Worm (Caenorhabditis elegans): Measurements from ENCODE around the gene C11H1.7.

The C11H1.7 gene

DNA sequence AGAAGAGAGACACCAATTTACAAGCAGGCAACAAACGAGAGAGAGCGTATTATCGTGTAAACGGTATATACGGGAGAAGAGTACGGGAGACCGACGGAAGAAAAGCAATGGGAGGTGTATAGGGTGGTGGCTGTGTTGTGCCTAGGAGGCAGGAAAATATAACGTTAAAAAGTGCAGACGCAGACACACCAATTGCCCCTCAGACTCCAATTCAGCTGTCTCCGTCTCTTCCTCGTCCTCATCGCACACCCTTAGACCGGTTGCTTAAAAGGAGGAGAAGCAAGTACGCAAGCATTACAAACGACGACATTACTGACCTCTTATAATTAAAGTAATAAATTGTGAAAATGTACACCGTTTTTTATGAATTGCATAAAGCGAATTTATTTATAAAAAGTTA lies 14.8 kb upstream of the C11H1.7 start:
- TF ChIP-seq hlh-30 (tag; optimal IDR thresholded peaks at IDR 0.05; ENCODE audit: insufficient read depth) (peak; percentile 21), K02D7.2 (tag; optimal IDR thresholded peaks at IDR 0.05) (no peak), fkh-6 (tag; optimal IDR thresholded peaks at IDR 0.05) (no peak), mec-3 (tag; optimal IDR thresholded peaks at IDR 0.05; ENCODE audit: borderline replicate concordance) (no peak), tbx-7 (tag; optimal IDR thresholded peaks at IDR 0.05) (no peak), fax-1 (tag; optimal IDR thresholded peaks at IDR 0.05) (no peak), C38D4.7 (GFP tag; optimal IDR thresholded peaks at IDR 0.05) (peak; percentile 9), ceh-9 (tag; optimal IDR thresholded peaks at IDR 0.05) (no peak), hlh-8 (tag; optimal IDR thresholded peaks at IDR 0.05) (no peak), fkh-10 (GFP tag; optimal IDR thresholded peaks at IDR 0.05) (no peak), ceh-30 (tag; optimal IDR thresholded peaks at IDR 0.05) (peak; percentile 24), odd-2 (tag; optimal IDR thresholded peaks at IDR 0.05) (no peak), dve-1 (tag; optimal IDR thresholded peaks at IDR 0.05) (peak; percentile 47), tbx-2 (tag; optimal IDR thresholded peaks at IDR 0.05) (peak; percentile 73), lin-11 (tag; optimal IDR thresholded peaks at IDR 0.05) (no peak), hlh-13 (GFP tag; optimal IDR thresholded peaks at IDR 0.05) (no peak), che-1 (tag; optimal IDR thresholded peaks at IDR 0.05) (peak; percentile 7), ceh-45 (GFP tag; IDR thresholded peaks at IDR 0.05) (no peak), dmd-4 (tag; optimal IDR thresholded peaks at IDR 0.05; ENCODE audit: borderline replicate concordance) (no peak), T23F11.4 (GFP tag; optimal IDR thresholded peaks at IDR 0.05) (no peak), nhr-11 (tag; optimal IDR thresholded peaks at IDR 0.05) (no peak), ref-2 (tag; optimal IDR thresholded peaks at IDR 0.05) (peak; percentile 84), zip-5 (tag; optimal IDR thresholded peaks at IDR 0.05) (no peak), pag-3 (tag; optimal IDR thresholded peaks at IDR 0.05; ENCODE audit: borderline replicate concordance) (no peak), unc-3 (GFP tag; conservative IDR thresholded peaks at IDR 0.05) (no peak), unc-3 (tag; optimal IDR thresholded peaks at IDR 0.05) (no peak), sdc-2 (tag; optimal IDR thresholded peaks at IDR 0.05) (peak; percentile 70), ceh-19 (GFP tag; optimal IDR thresholded peaks at IDR 0.05) (peak; percentile 60), gmeb-2 (tag; optimal IDR thresholded peaks at IDR 0.05) (no peak), ama-1 (optimal IDR thresholded peaks at IDR 0.05) (no peak), pax-1 (tag; optimal IDR thresholded peaks at IDR 0.05) (peak; percentile 39), sox-2 (GFP tag; IDR thresholded peaks at IDR 0.05) (no peak), ahr-1 (tag; optimal IDR thresholded peaks at IDR 0.05) (peak; percentile 5), ceh-18 (tag; optimal IDR thresholded peaks at IDR 0.05) (peak; percentile 67), pha-2 (tag; optimal IDR thresholded peaks at IDR 0.05) (peak; percentile 57), ceh-14 (tag; optimal IDR thresholded peaks at IDR 0.05) (no peak), ceh-48 (tag; optimal IDR thresholded peaks at IDR 0.05) (no peak), ceh-31 (tag; optimal IDR thresholded peaks at IDR 0.05) (peak; percentile 87), pqm-1 (tag; optimal IDR thresholded peaks at IDR 0.05) (no peak), hlh-15 (tag; optimal IDR thresholded peaks at IDR 0.05) (no peak), unc-42 (tag; optimal IDR thresholded peaks at IDR 0.05) (peak; percentile 69), npax-4 (tag; optimal IDR thresholded peaks at IDR 0.05) (no peak), madf-2 (tag; optimal IDR thresholded peaks at IDR 0.05) (no peak), pros-1 (tag; optimal IDR thresholded peaks at IDR 0.05) (peak; percentile 92), unc-86 (tag; optimal IDR thresholded peaks at IDR 0.05) (no peak), hlh-6 (tag; optimal IDR thresholded peaks at IDR 0.05) (no peak), syd-9 (tag; optimal IDR thresholded peaks at IDR 0.05) (no peak), elt-2 (tag; optimal IDR thresholded peaks at IDR 0.05) (peak; percentile 31), pha-4 (tag; optimal IDR thresholded peaks at IDR 0.05) (no peak), ceh-34 (tag; optimal IDR thresholded peaks at IDR 0.05) (peak; percentile 64), ztf-16 (tag; optimal IDR thresholded peaks at IDR 0.05) (peak; percentile 40), ceh-2 (tag; optimal IDR thresholded peaks at IDR 0.05) (peak; percentile 63), F13H6.1 (tag; optimal IDR thresholded peaks at IDR 0.05) (peak; percentile 48), ets-4 (tag; optimal IDR thresholded peaks at IDR 0.05) (peak; percentile 32), eyg-1 (tag; optimal IDR thresholded peaks at IDR 0.05) (no peak)

Measured in whole organism, late embryonic.